Worm (Caenorhabditis elegans) whole organism, midembryonic: ENCODE results near the gene myo-6.

Experiments used
- flt-1 ChIP-seq: fragments of 200-800 bp; sonication (Bioruptor generic); IDR thresholded peaks from 2 replicates; pipeline ENCODE4 v1.3.6; 2022; ENCODE audit warnings: missing genetic modification characterization, missing compliant biosample characterization
- med-1 ChIP-seq: sonication (generic microtip); optimal IDR thresholded peaks from 2 replicates; lab custom pipeline; 2017; ENCODE audit warnings: missing genetic modification characterization, mild to moderate bottlenecking, missing compliant biosample characterization, antibody characterized with exemption, missing genetic modification reagents; ENCODE audit not compliant: insufficient read depth
- ref-1 ChIP-seq: fragments of 200-800 bp; sonication (Bioruptor generic); conservative IDR thresholded peaks from 2 replicates; pipeline ENCODE4 v1.3.6; 2022; ENCODE audit warnings: missing genetic modification reagents, missing genetic modification characterization, missing compliant biosample characterization
- tab-1 ChIP-seq: fragments of 200-800 bp; sonication (Bioruptor generic); IDR thresholded peaks from 2 replicates; pipeline ENCODE4 v1.3.6; 2022; ENCODE audit warnings: missing genetic modification characterization, missing compliant biosample characterization
- ztf-29 ChIP-seq: fragments of 200-800 bp; sonication (Bioruptor generic); IDR thresholded peaks from 2 replicates; pipeline ENCODE4 v1.3.6; 2022; ENCODE audit warnings: missing genetic modification reagents, missing genetic modification characterization, missing compliant biosample characterization

DNA sequence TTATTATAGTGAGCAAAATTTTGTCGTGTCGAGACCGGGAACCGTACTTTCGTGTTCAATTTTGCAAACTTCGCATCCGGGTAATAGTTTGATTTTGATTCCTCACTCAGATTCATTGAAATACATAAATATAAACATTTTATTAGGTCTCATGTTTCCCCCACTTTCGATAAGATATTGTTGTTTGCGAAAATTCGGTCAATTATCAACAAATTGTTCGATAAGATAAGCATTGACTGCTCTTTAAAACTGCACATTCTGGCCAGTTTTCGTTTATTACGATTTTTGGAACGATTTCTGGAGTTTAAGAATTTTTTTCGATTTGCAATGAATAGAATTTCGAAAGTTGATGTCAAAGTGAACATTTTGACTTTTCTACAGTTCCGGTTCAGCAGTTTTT is 21.0 kb upstream of the myo-6 start:
- TF ChIP-seq ztf-29 (GFP tag; lab: Robert Waterston, UW) (no peak), med-1 (GFP tag; lab: Kevin White, UChicago) (no peak), flt-1 (GFP tag; lab: Robert Waterston, UW) (no peak), tab-1 (GFP tag; lab: Robert Waterston, UW) (no peak), ref-1 (no peak)
